Worm (Caenorhabditis elegans): ENCODE data around the gene ceh-75.

ce11 chrV:9899278-9899677 is 21.9 kb upstream of the ceh-75 start, which contains the start of gene egl-47:
- TF ChIP-seq mxl-1 (tag; optimal IDR thresholded peaks at IDR 0.05), result no peak
- TF ChIP-seq ama-1 (optimal IDR thresholded peaks at IDR 0.05), result no peak
- TF ChIP-seq ama-1 (GFP tag; optimal IDR thresholded peaks at IDR 0.05), result no peak
- TF ChIP-seq let-526 (GFP tag; IDR thresholded peaks at IDR 0.05), result no peak
- TF ChIP-seq unc-62 (GFP tag; optimal IDR thresholded peaks at IDR 0.05), result no peak
- TF ChIP-seq lin-35 (GFP tag; optimal IDR thresholded peaks at IDR 0.05), result no peak
- TF ChIP-seq lin-40 (tag; optimal IDR thresholded peaks at IDR 0.05), result no peak
- no peak for TF ChIP-seq madf-3 (GFP tag; IDR thresholded peaks at IDR 0.05)
- no peak for TF ChIP-seq nhr-179 (tag; optimal IDR thresholded peaks at IDR 0.05)
- TF ChIP-seq Y79H2A.3 (GFP tag; conservative IDR thresholded peaks at IDR 0.05), result no peak
- no peak for TF ChIP-seq hlh-12 (tag; optimal IDR thresholded peaks at IDR 0.05)
- TF ChIP-seq ceh-79 (tag; optimal IDR thresholded peaks at IDR 0.05), result no peak
- TF ChIP-seq ztf-25 (GFP tag; IDR thresholded peaks at IDR 0.05), result no peak
